Worm (Caenorhabditis elegans) whole organism, L3 larva: ENCODE data around the gene str-28.

Source experiments
- R02D3.7 ChIP-seq: fragments of 150-350 bp; optimal IDR thresholded peaks from 2 replicates; lab custom pipeline; 2014; ENCODE audit warnings: missing biosample characterization, missing genetic modification characterization
- ZK546.5 ChIP-seq: sonication (generic microtip); optimal IDR thresholded peaks from 2 replicates; lab custom pipeline; 2017; ENCODE audit warnings: missing biosample characterization, missing genetic modification characterization
- ama-1 ChIP-seq: fragments of 150-350 bp; optimal IDR thresholded peaks from 2 replicates; lab custom pipeline; 2018
- ceh-16 ChIP-seq: sonication (generic microtip); optimal IDR thresholded peaks from 2 replicates; lab custom pipeline; 2017; ENCODE audit warnings: missing biosample characterization, missing genetic modification characterization
- ceh-28 ChIP-seq: fragments of 150-350 bp; optimal IDR thresholded peaks from 2 replicates; lab custom pipeline; 2014; ENCODE audit warnings: missing biosample characterization, missing genetic modification reagents, missing genetic modification characterization
- ceh-82 ChIP-seq: fragments of 150-350 bp; optimal IDR thresholded peaks from 2 replicates; lab custom pipeline; 2014; ENCODE audit warnings: missing biosample characterization, missing genetic modification characterization
- daf-12 ChIP-seq: fragments of 150-350 bp; optimal IDR thresholded peaks from 2 replicates; lab custom pipeline; 2014; ENCODE audit warnings: missing biosample characterization, missing genetic modification reagents, missing genetic modification characterization
- egl-5 ChIP-seq: fragments of 150-350 bp; optimal IDR thresholded peaks from 2 replicates; lab custom pipeline; 2017; ENCODE audit warnings: missing biosample characterization, missing genetic modification reagents, missing genetic modification characterization, inconsistent platforms
- elt-1 ChIP-seq: fragments of 150-350 bp; optimal IDR thresholded peaks from 2 replicates; lab custom pipeline; 2014; ENCODE audit warnings: missing biosample characterization, missing genetic modification characterization
- elt-2 ChIP-seq: sonication (generic microtip); optimal IDR thresholded peaks from 2 replicates; lab custom pipeline; 2016; ENCODE audit warnings: missing genetic modification reagents, mild to moderate bottlenecking, missing genetic modification characterization, missing compliant biosample characterization
- elt-3 ChIP-seq, 3 experiments: fragments of 150-350 bp in 1 of 3; sonication (generic microtip) in 2 of 3; optimal IDR thresholded peaks; 2 replicates in 2 of 3; 4 replicates in 1 of 3; lab custom pipeline; 2014 to 2017; ENCODE audit warnings: missing biosample characterization in 3 of 3, missing genetic modification characterization in 3 of 3
- eor-1 ChIP-seq, 2 experiments: fragments of 150-350 bp; optimal IDR thresholded peaks; 2 replicates each; lab custom pipeline; 2014 to 2018; ENCODE audit warnings: missing biosample characterization in 2 of 2, missing genetic modification characterization in 2 of 2
- fkh-10 ChIP-seq: sonication (generic microtip); optimal IDR thresholded peaks from 2 replicates; lab custom pipeline; 2017; ENCODE audit warnings: missing biosample characterization, missing genetic modification reagents, missing genetic modification characterization
- fkh-2 ChIP-seq: fragments of 150-350 bp; optimal IDR thresholded peaks from 2 replicates; lab custom pipeline; 2014; ENCODE audit warnings: missing biosample characterization, missing genetic modification reagents, missing genetic modification characterization
- fos-1 ChIP-seq: fragments of 150-350 bp; optimal IDR thresholded peaks from 2 replicates; lab custom pipeline; 2014; ENCODE audit warnings: missing biosample characterization, missing genetic modification characterization
- hmg-11 ChIP-seq: sonication (generic microtip); optimal IDR thresholded peaks from 2 replicates; lab custom pipeline; 2016; ENCODE audit warnings: missing genetic modification characterization, missing compliant biosample characterization
- jun-1 ChIP-seq: fragments of 150-350 bp; optimal IDR thresholded peaks from 2 replicates; lab custom pipeline; 2014; ENCODE audit warnings: missing biosample characterization, missing genetic modification reagents, missing genetic modification characterization
- lin-15B ChIP-seq: fragments of 150-350 bp; optimal IDR thresholded peaks from 2 replicates; lab custom pipeline; 2014; ENCODE audit warnings: missing biosample characterization, missing genetic modification characterization
- lin-39 ChIP-seq: fragments of 150-350 bp; optimal IDR thresholded peaks from 2 replicates; lab custom pipeline; 2018; ENCODE audit warnings: missing biosample characterization, missing genetic modification reagents, missing genetic modification characterization
- lsy-12 ChIP-seq: sonication (generic microtip); optimal IDR thresholded peaks from 2 replicates; lab custom pipeline; 2016; ENCODE audit warnings: mild to moderate bottlenecking, missing genetic modification characterization, missing compliant biosample characterization
- mdl-1 ChIP-seq: fragments of 150-350 bp; optimal IDR thresholded peaks from 2 replicates; lab custom pipeline; 2014; ENCODE audit warnings: missing biosample characterization, missing genetic modification characterization
- mml-1 ChIP-seq: fragments of 150-350 bp; sonication (generic microtip); optimal IDR thresholded peaks from 3 replicates; lab custom pipeline; 2014; ENCODE audit warnings: missing biosample characterization, missing genetic modification characterization
- nfya-1 ChIP-seq: sonication (generic microtip); optimal IDR thresholded peaks from 2 replicates; lab custom pipeline; 2017; ENCODE audit warnings: missing genetic modification characterization, mild to moderate bottlenecking, missing compliant biosample characterization, antibody characterized with exemption, moderate library complexity; ENCODE audit not compliant: insufficient read depth
- nhr-11 ChIP-seq: fragments of 150-350 bp; optimal IDR thresholded peaks from 2 replicates; lab custom pipeline; 2014; ENCODE audit warnings: missing biosample characterization, missing genetic modification characterization
- nhr-12 ChIP-seq: fragments of 150-350 bp; optimal IDR thresholded peaks from 2 replicates; lab custom pipeline; 2014; ENCODE audit warnings: missing biosample characterization, missing genetic modification characterization
- nhr-23 ChIP-seq: fragments of 150-350 bp; optimal IDR thresholded peaks from 2 replicates; lab custom pipeline; 2014; ENCODE audit warnings: missing biosample characterization, missing genetic modification reagents, missing genetic modification characterization
- nhr-237 ChIP-seq: fragments of 150-350 bp; optimal IDR thresholded peaks from 2 replicates; lab custom pipeline; 2014; ENCODE audit warnings: missing biosample characterization, missing genetic modification characterization
- nhr-25 ChIP-seq: sonication (generic microtip); optimal IDR thresholded peaks from 2 replicates; lab custom pipeline; 2017; ENCODE audit warnings: missing biosample characterization, missing genetic modification characterization
- nhr-28 ChIP-seq: fragments of 150-350 bp; optimal IDR thresholded peaks from 2 replicates; lab custom pipeline; 2014; ENCODE audit warnings: missing biosample characterization, missing genetic modification characterization
- nhr-43 ChIP-seq: sonication (generic microtip); optimal IDR thresholded peaks from 2 replicates; lab custom pipeline; 2016; ENCODE audit warnings: mild to moderate bottlenecking, missing genetic modification characterization, missing compliant biosample characterization; ENCODE audit not compliant: poor library complexity, severe bottlenecking
- nhr-67 ChIP-seq: fragments of 150-350 bp; optimal IDR thresholded peaks from 2 replicates; lab custom pipeline; 2014; ENCODE audit warnings: missing biosample characterization, missing genetic modification characterization
- nhr-76 ChIP-seq: fragments of 150-350 bp; sonication (generic microtip); optimal IDR thresholded peaks from 5 replicates; lab custom pipeline; 2014; ENCODE audit warnings: missing biosample characterization, missing genetic modification characterization
- nhr-77 ChIP-seq: fragments of 150-350 bp; optimal IDR thresholded peaks from 2 replicates; lab custom pipeline; 2014; ENCODE audit warnings: missing biosample characterization, missing genetic modification characterization
- pha-4 ChIP-seq: fragments of 150-350 bp; optimal IDR thresholded peaks from 2 replicates; lab custom pipeline; 2014; ENCODE audit warnings: missing biosample characterization, missing genetic modification reagents, missing genetic modification characterization
- pqm-1 ChIP-seq: fragments of 150-350 bp; optimal IDR thresholded peaks from 2 replicates; lab custom pipeline; 2017; ENCODE audit warnings: missing biosample characterization, missing genetic modification characterization, inconsistent platforms
- sea-2 ChIP-seq: fragments of 150-350 bp; sonication (generic microtip); optimal IDR thresholded peaks from 4 replicates; lab custom pipeline; 2014; ENCODE audit warnings: missing biosample characterization, missing genetic modification reagents, missing genetic modification characterization
- skn-1 ChIP-seq: fragments of 150-350 bp; optimal IDR thresholded peaks from 2 replicates; lab custom pipeline; 2014; ENCODE audit warnings: missing biosample characterization, missing genetic modification characterization
- snpc-4 ChIP-seq: fragments of 150-350 bp; optimal IDR thresholded peaks from 2 replicates; lab custom pipeline; 2014; ENCODE audit warnings: missing biosample characterization, missing genetic modification characterization
- tbx-2 ChIP-seq: sonication (generic microtip); optimal IDR thresholded peaks from 2 replicates; lab custom pipeline; 2016; ENCODE audit warnings: mild to moderate bottlenecking, missing genetic modification characterization, missing compliant biosample characterization
- unc-39 ChIP-seq: sonication (generic microtip); optimal IDR thresholded peaks from 4 replicates; lab custom pipeline; 2017; ENCODE audit warnings: missing biosample characterization, missing genetic modification characterization
- unc-62 ChIP-seq: fragments of 150-350 bp; sonication (generic microtip); optimal IDR thresholded peaks from 4 replicates; lab custom pipeline; 2014; ENCODE audit warnings: missing biosample characterization, missing genetic modification reagents, missing genetic modification characterization
- zag-1 ChIP-seq: fragments of 150-350 bp; optimal IDR thresholded peaks from 2 replicates; lab custom pipeline; 2014; ENCODE audit warnings: missing biosample characterization, missing genetic modification characterization
- ztf-11 ChIP-seq: fragments of 150-350 bp; optimal IDR thresholded peaks from 2 replicates; lab custom pipeline; 2014; ENCODE audit warnings: missing biosample characterization, missing genetic modification characterization
- ztf-4 ChIP-seq: fragments of 150-350 bp; optimal IDR thresholded peaks from 2 replicates; lab custom pipeline; 2014; ENCODE audit warnings: missing biosample characterization, missing genetic modification characterization

str-28 gene

DNA sequence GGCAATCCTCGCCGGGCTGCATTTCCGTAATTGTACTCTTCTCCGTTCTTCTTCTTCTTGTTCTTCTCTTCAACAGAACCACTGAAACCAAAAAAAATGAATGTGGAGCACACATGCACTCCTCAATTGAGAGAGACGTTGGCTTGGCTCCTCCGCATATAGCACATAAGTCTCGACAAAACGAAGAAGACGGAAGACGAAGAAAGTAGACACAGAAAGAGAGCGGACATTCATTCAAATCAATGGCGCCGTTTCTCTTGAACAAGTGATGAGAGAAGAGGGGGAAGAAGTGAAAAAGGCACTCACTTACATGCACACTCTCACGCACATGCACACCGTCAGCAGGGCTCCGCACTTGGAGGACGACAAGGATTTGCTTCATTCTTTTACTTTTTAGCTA is 35.2 kb downstream of the str-28 start, which contains the start of gene F25E5.9:
Gene F25E5.9 (minus strand): TSS at position 382 of the 400 bp plus-strand sequence.
- TF ChIP-seq nhr-43 (tag; lab: Kevin White, UChicago) (no peak), unc-39 (tag; lab: Kevin White, UChicago) (no peak), hmg-11 (tag; lab: Kevin White, UChicago) (no peak), zag-1 (tag; lab: Kevin White, UChicago) (no peak), nhr-67 (tag; lab: Kevin White, UChicago) (no peak), nhr-76 (tag; lab: Kevin White, UChicago) (no peak), fkh-2 (tag; lab: Kevin White, UChicago) (no peak), lsy-12 (tag; lab: Kevin White, UChicago) (no peak), fos-1 (tag; lab: Kevin White, UChicago) (no peak), elt-1 (no peak), ceh-28 (no peak), lin-39 (tag; lab: Kevin White, UChicago) (peak; percentile 3), nfya-1 (tag; lab: Kevin White, UChicago) (peak; percentile 51), elt-3 (tag; optimal IDR thresholded peaks at IDR 0.05; lab: Kevin White, UChicago) (no peak), unc-62 (GFP tag; lab: Kevin White, UChicago) (no peak), lin-15B (tag; lab: Kevin White, UChicago) (peak; percentile 7), nhr-12 (no peak), eor-1 (tag; optimal IDR thresholded peaks at IDR 0.05; lab: Kevin White, UChicago) (no peak), elt-2 (no peak), ZK546.5 (tag; lab: Kevin White, UChicago) (no peak), daf-12 (tag; lab: Kevin White, UChicago) (no peak), ama-1 (lab: Kevin White, UChicago) (peak; percentile 10), snpc-4 (tag; lab: Kevin White, UChicago) (peak; percentile 32), pqm-1 (tag; lab: Kevin White, UChicago) (no peak), tbx-2 (tag; lab: Kevin White, UChicago) (no peak), ceh-82 (tag; lab: Kevin White, UChicago) (no peak), nhr-237 (tag; lab: Kevin White, UChicago) (no peak), nhr-23 (no peak), ztf-11 (tag; lab: Kevin White, UChicago) (no peak), nhr-11 (tag; lab: Kevin White, UChicago) (no peak), sea-2 (GFP tag; lab: Kevin White, UChicago) (no peak), fkh-10 (GFP tag; lab: Kevin White, UChicago) (peak; percentile 28), mdl-1 (no peak), ztf-4 (tag; lab: Kevin White, UChicago) (no peak), nhr-77 (tag; lab: Kevin White, UChicago) (no peak), ceh-16 (tag; lab: Kevin White, UChicago) (no peak), mml-1 (tag; lab: Kevin White, UChicago) (no peak), jun-1 (no peak), nhr-28 (no peak), skn-1 (no peak), pha-4 (tag; lab: Kevin White, UChicago) (no peak), nhr-25 (no peak), R02D3.7 (tag; lab: Kevin White, UChicago) (no peak), egl-5 (no peak)

DNA sequence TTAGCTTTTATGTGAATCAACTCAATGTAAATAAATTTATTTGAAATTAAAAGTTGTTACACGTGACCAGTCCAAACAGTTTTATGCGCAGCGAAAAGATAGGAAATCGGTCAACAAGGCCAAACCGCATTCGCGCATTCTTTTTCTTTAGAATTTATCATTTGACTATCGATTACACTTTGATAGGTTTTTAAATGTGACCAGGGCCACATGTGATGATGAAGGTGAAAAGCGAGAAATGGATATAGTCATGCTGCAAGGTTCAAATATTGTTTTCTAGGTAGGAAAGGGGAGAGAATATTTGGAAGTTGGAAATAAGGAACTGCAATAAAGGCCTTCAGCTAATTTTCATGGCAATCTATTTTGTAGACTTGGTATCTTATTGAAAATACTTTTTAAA is 35.8 kb downstream of the str-28 start:
- peak; percentile 28 for TF ChIP-seq tbx-2 (tag; lab: Kevin White, UChicago)
- peak; percentile 14 for TF ChIP-seq pha-4 (tag; lab: Kevin White, UChicago)
- TF ChIP-seq nhr-11 (tag; lab: Kevin White, UChicago): no peak
- TF ChIP-seq nhr-43 (tag; lab: Kevin White, UChicago): peak; percentile 90
- TF ChIP-seq elt-3 (tag; optimal IDR thresholded peaks at IDR 0.05; lab: Kevin White, UChicago): peak in 2 of 3 experiments; percentile 14 to 91
- no peak for TF ChIP-seq ZK546.5 (tag; lab: Kevin White, UChicago)
- no peak for TF ChIP-seq fkh-2 (tag; lab: Kevin White, UChicago)
- peak; percentile 78 for TF ChIP-seq nhr-25
- peak; percentile 72 for TF ChIP-seq nhr-23
- TF ChIP-seq ama-1 (lab: Kevin White, UChicago): peak; percentile 98
- TF ChIP-seq nfya-1 (tag; lab: Kevin White, UChicago): peak; percentile 16
